Fruit fly (Drosophila melanogaster) whole organism, embryonic: ENCODE results near the gene haf.

Source experiments
- Awh ChIP-seq: fragments of 200-800 bp; sonication (Bioruptor generic); IDR thresholded peaks from 2 replicates; pipeline ENCODE4, ENCODE4 v1.3.6; 2022; ENCODE audit warnings: missing biosample characterization, missing genetic modification characterization
- B-H2 ChIP-seq: fragments of 200-800 bp; sonication (Bioruptor generic); optimal IDR thresholded peaks from 2 replicates; lab custom pipeline; 2018; ENCODE audit warnings: missing biosample characterization, mild to moderate bottlenecking, missing genetic modification characterization
- Bdp1 ChIP-seq: fragments of 200-800 bp; sonication (Bioruptor generic); optimal IDR thresholded peaks from 3 replicates; lab custom pipeline; 2016; ENCODE audit warnings: missing biosample characterization, missing genetic modification characterization
- Blimp-1 ChIP-seq: fragments of 200-800 bp; sonication (Bioruptor generic); optimal IDR thresholded peaks from 3 replicates; lab custom pipeline; 2018; ENCODE audit warnings: missing biosample characterization, missing genetic modification characterization, mild to moderate bottlenecking, moderate library complexity, missing genetic modification reagents
- CG11723 ChIP-seq: fragments of 200-800 bp; sonication (Bioruptor generic); optimal IDR thresholded peaks from 2 replicates; lab custom pipeline; 2017; ENCODE audit warnings: missing biosample characterization, mild to moderate bottlenecking, missing genetic modification characterization
- CG13424 ChIP-seq: fragments of 200-800 bp; sonication (Bioruptor generic); optimal IDR thresholded peaks from 2 replicates; lab custom pipeline; 2019; ENCODE audit warnings: missing biosample characterization, mild to moderate bottlenecking, missing genetic modification characterization, moderate library complexity
- CG14050 ChIP-seq: fragments of 200-800 bp; sonication (Bioruptor generic); IDR thresholded peaks from 3 replicates; pipeline ENCODE4 v1.3.6; 2022; ENCODE audit warnings: missing biosample characterization, missing genetic modification characterization
- CG2116 ChIP-seq: fragments of 200-800 bp; sonication (Bioruptor generic); optimal IDR thresholded peaks from 3 replicates; lab custom pipeline; 2018; ENCODE audit warnings: missing biosample characterization, mild to moderate bottlenecking, missing genetic modification characterization
- CG2120 ChIP-seq: fragments of 200-800 bp; sonication (Bioruptor generic); optimal IDR thresholded peaks from 3 replicates; lab custom pipeline; 2016; ENCODE audit warnings: missing biosample characterization, missing genetic modification characterization
- CG2875 ChIP-seq: fragments of 200-800 bp; sonication (Bioruptor generic); optimal IDR thresholded peaks from 2 replicates; lab custom pipeline; 2017; ENCODE audit warnings: missing biosample characterization, mild to moderate bottlenecking, missing genetic modification characterization, missing genetic modification reagents
- CG34422 ChIP-seq: fragments of 200-800 bp; sonication (Bioruptor generic); IDR thresholded peaks from 3 replicates; pipeline ENCODE4 v1.3.6; 2022; ENCODE audit warnings: missing biosample characterization, missing genetic modification characterization
- CG7745 ChIP-seq: fragments of 200-800 bp; sonication (Bioruptor generic); optimal IDR thresholded peaks from 2 replicates; lab custom pipeline; 2018; ENCODE audit warnings: missing biosample characterization, mild to moderate bottlenecking, missing genetic modification characterization, moderate library complexity
- CG7963 ChIP-seq: fragments of 200-800 bp; sonication (Bioruptor generic); IDR thresholded peaks from 3 replicates; pipeline ENCODE4 v1.3.6; 2022; ENCODE audit warnings: missing biosample characterization, missing genetic modification characterization; ENCODE audit not compliant: partially characterized antibody
- CG8765 ChIP-seq: fragments of 200-800 bp; sonication (Bioruptor generic); IDR thresholded peaks from 2 replicates; pipeline ENCODE4 v1.3.6; 2022; ENCODE audit warnings: missing biosample characterization, missing genetic modification characterization
- Chrac-16 ChIP-seq: fragments of 200-800 bp; sonication (Bioruptor generic); optimal IDR thresholded peaks from 3 replicates; lab custom pipeline; 2016; ENCODE audit warnings: missing biosample characterization, missing genetic modification characterization
- Deaf1 ChIP-seq: fragments of 200-800 bp; optimal IDR thresholded peaks from 3 replicates; lab custom pipeline; 2019; ENCODE audit warnings: missing biosample characterization, mild to moderate bottlenecking, missing genetic modification characterization, moderate library complexity
- Dek ChIP-seq: fragments of 200-800 bp; sonication (Bioruptor generic); optimal IDR thresholded peaks from 3 replicates; lab custom pipeline; 2019; ENCODE audit warnings: missing biosample characterization, mild to moderate bottlenecking, missing genetic modification characterization, moderate library complexity
- Dll ChIP-seq: fragments of 200-800 bp; sonication (Bioruptor generic); IDR thresholded peaks from 4 replicates; pipeline ENCODE4 v1.3.6; 2022; ENCODE audit warnings: missing biosample characterization, missing genetic modification characterization; ENCODE audit not compliant: partially characterized antibody
- Dp ChIP-seq: fragments of 200-800 bp; sonication (Bioruptor generic); optimal IDR thresholded peaks from 2 replicates; lab custom pipeline; 2018; ENCODE audit warnings: missing biosample characterization, mild to moderate bottlenecking, missing genetic modification characterization, moderate library complexity
- Eip74EF ChIP-seq, 2 experiments: fragments of 200-800 bp in 1 of 2; fragments of >200 bp in 1 of 2; sonication (Bioruptor generic) in 1 of 2; optimal IDR thresholded peaks; 2 replicates each; lab custom pipeline; 2017 to 2019; ENCODE audit warnings: missing biosample characterization in 2 of 2, missing genetic modification characterization in 2 of 2, mild to moderate bottlenecking in 1 of 2, moderate library complexity in 1 of 2
- Ets65A ChIP-seq: fragments of 200-800 bp; sonication (Bioruptor generic); peaks from one replicate; lab custom pipeline; 2016; ENCODE audit warnings: missing biosample characterization, missing genetic modification characterization
- Gsc ChIP-seq: fragments of 200-800 bp; sonication (Bioruptor generic); IDR thresholded peaks from 2 replicates; pipeline ENCODE4 v1.3.6; 2022; ENCODE audit warnings: missing biosample characterization, missing genetic modification characterization
- Hand ChIP-seq: fragments of 200-800 bp; sonication (Bioruptor generic); optimal IDR thresholded peaks from 2 replicates; lab custom pipeline; 2017; ENCODE audit warnings: mild to moderate bottlenecking, missing biosample characterization, missing genetic modification reagents, missing genetic modification characterization
- Hr51 ChIP-seq, 2 experiments: fragments of 200-800 bp; sonication (Bioruptor generic); optimal IDR thresholded peaks; 2 replicates in 1 of 2; 3 replicates in 1 of 2; lab custom pipeline; 2016 to 2018; ENCODE audit warnings: missing biosample characterization in 2 of 2, missing genetic modification characterization in 2 of 2, mild to moderate bottlenecking in 1 of 2, moderate library complexity in 1 of 2
- MTF-1 ChIP-seq: fragments of 200-800 bp; sonication (Bioruptor generic); optimal IDR thresholded peaks from 2 replicates; lab custom pipeline; 2018; ENCODE audit warnings: missing biosample characterization, mild to moderate bottlenecking, missing genetic modification characterization, borderline replicate concordance
- Scr ChIP-seq: fragments of 200-800 bp; sonication (Bioruptor generic); IDR thresholded peaks from 2 replicates; pipeline ENCODE4 v1.3.6; 2022; ENCODE audit warnings: missing biosample characterization, missing genetic modification characterization; ENCODE audit not compliant: partially characterized antibody
- Spps ChIP-seq: fragments of 200-800 bp; sonication (Bioruptor generic); optimal IDR thresholded peaks from 2 replicates; lab custom pipeline; 2018; ENCODE audit warnings: missing biosample characterization, mild to moderate bottlenecking, missing genetic modification characterization
- Stat92E ChIP-seq, 3 experiments: fragments of >200 bp in 2 of 3; fragments of 200-800 bp in 1 of 3; sonication (Bioruptor generic) in 1 of 3; optimal IDR thresholded peaks; 2 replicates each; lab custom pipeline; 2017 to 2019; ENCODE audit warnings: missing biosample characterization in 3 of 3, missing genetic modification characterization in 3 of 3, mild to moderate bottlenecking in 1 of 3, moderate library complexity in 1 of 3
- abd-A ChIP-seq: fragments of 200-800 bp; sonication (Bioruptor generic); optimal IDR thresholded peaks from 3 replicates; lab custom pipeline; 2019; ENCODE audit warnings: missing biosample characterization, mild to moderate bottlenecking, missing genetic modification characterization, moderate library complexity
- bsh ChIP-seq, 2 experiments: fragments of 200-800 bp; sonication (Bioruptor generic); optimal IDR thresholded peaks; 2 replicates each; lab custom pipeline; 2017 to 2018; ENCODE audit warnings: mild to moderate bottlenecking in 2 of 2, missing biosample characterization in 2 of 2, missing genetic modification characterization in 2 of 2, moderate library complexity in 1 of 2
- cas ChIP-seq: fragments of 200-800 bp; sonication (Bioruptor generic); IDR thresholded peaks from 2 replicates; pipeline ENCODE4 v1.3.6; 2022; ENCODE audit warnings: missing biosample characterization, missing genetic modification characterization
- chif ChIP-seq, 2 experiments: fragments of 200-800 bp; sonication (Bioruptor generic); optimal IDR thresholded peaks; 3 replicates each; lab custom pipeline; 2016; ENCODE audit warnings: missing biosample characterization in 2 of 2, missing genetic modification characterization in 2 of 2
- dan ChIP-seq: fragments of 200-800 bp; sonication (Bioruptor generic); IDR thresholded peaks from 2 replicates; pipeline ENCODE4 v1.3.6; 2022; ENCODE audit warnings: missing biosample characterization, missing genetic modification characterization
- disco-r ChIP-seq: fragments of 200-800 bp; sonication (Bioruptor generic); optimal IDR thresholded peaks from 2 replicates; lab custom pipeline; 2016; ENCODE audit warnings: missing biosample characterization, missing genetic modification characterization
- dmrt11E ChIP-seq: fragments of 200-800 bp; sonication (Bioruptor generic); optimal IDR thresholded peaks from 3 replicates; lab custom pipeline; 2018; ENCODE audit warnings: missing biosample characterization, mild to moderate bottlenecking, missing genetic modification characterization, moderate library complexity
- en ChIP-seq: fragments of 200-800 bp; sonication (Bioruptor generic); optimal IDR thresholded peaks from 2 replicates; lab custom pipeline; 2016; ENCODE audit warnings: missing biosample characterization, missing genetic modification characterization
- esg ChIP-seq: fragments of 200-800 bp; sonication (Bioruptor generic); conservative IDR thresholded peaks from 2 replicates; pipeline ENCODE4 v1.3.6; 2022; ENCODE audit warnings: missing biosample characterization, missing genetic modification characterization
- eyg ChIP-seq: fragments of 200-800 bp; sonication (Bioruptor generic); optimal IDR thresholded peaks from 3 replicates; lab custom pipeline; 2016; ENCODE audit warnings: missing biosample characterization, missing genetic modification characterization
- fru ChIP-seq: fragments of >200 bp; optimal IDR thresholded peaks from 2 replicates; lab custom pipeline; 2017
- fu2 ChIP-seq: fragments of 200-800 bp; sonication (Bioruptor generic); optimal IDR thresholded peaks from 2 replicates; lab custom pipeline; 2016; ENCODE audit warnings: missing biosample characterization, missing genetic modification characterization
- ham ChIP-seq: fragments of 200-800 bp; sonication (Bioruptor generic); IDR thresholded peaks from 2 replicates; pipeline ENCODE4 v1.3.6; 2022; ENCODE audit warnings: missing biosample characterization, missing genetic modification characterization
- hkb ChIP-seq, 2 experiments: fragments of 200-800 bp in 1 of 2; fragments of >200 bp in 1 of 2; sonication (Bioruptor generic) in 1 of 2; IDR thresholded peaks in 1 of 2; optimal IDR thresholded peaks in 1 of 2; 2 replicates each; pipeline versions ENCODE4 v1.3.6 to Lab custom; 2017 to 2022; ENCODE audit warnings: missing biosample characterization in 1 of 2, missing genetic modification characterization in 1 of 2
- lab ChIP-seq: fragments of 200-800 bp; sonication (Bioruptor generic); optimal IDR thresholded peaks from 3 replicates; lab custom pipeline; 2017; ENCODE audit warnings: missing biosample characterization, missing genetic modification characterization, mild to moderate bottlenecking, moderate library complexity, missing genetic modification reagents
- ranshi ChIP-seq: fragments of 200-800 bp; sonication (Bioruptor generic); IDR thresholded peaks from 2 replicates; pipeline ENCODE4 v1.3.6; 2022; ENCODE audit warnings: missing biosample characterization, missing genetic modification characterization
- run ChIP-seq: fragments of 200-800 bp; sonication (Bioruptor generic); optimal IDR thresholded peaks from 3 replicates; lab custom pipeline; 2018; ENCODE audit warnings: missing biosample characterization, mild to moderate bottlenecking, missing genetic modification characterization
- sd ChIP-seq: fragments of 200-800 bp; sonication (Bioruptor generic); optimal IDR thresholded peaks from 3 replicates; lab custom pipeline; 2018; ENCODE audit warnings: missing biosample characterization, mild to moderate bottlenecking, missing genetic modification characterization, moderate library complexity
- slp2 ChIP-seq: fragments of 200-800 bp; sonication (Bioruptor generic); optimal IDR thresholded peaks from 2 replicates; lab custom pipeline; 2016; ENCODE audit warnings: missing biosample characterization, missing genetic modification characterization
- sob ChIP-seq: fragments of 200-800 bp; sonication (Bioruptor generic); IDR thresholded peaks from 2 replicates; pipeline ENCODE4 v1.3.6; 2022; ENCODE audit warnings: missing biosample characterization, missing genetic modification characterization
- ssp ChIP-seq: fragments of 200-800 bp; sonication (Bioruptor generic); IDR thresholded peaks from 2 replicates; pipeline ENCODE4 v1.3.6; 2022; ENCODE audit warnings: missing biosample characterization, missing genetic modification characterization
- vvl ChIP-seq: fragments of 200-800 bp; sonication (Bioruptor generic); IDR thresholded peaks from 2 replicates; pipeline ENCODE4 v1.3.6; 2022; ENCODE audit warnings: missing biosample characterization, missing genetic modification characterization

haf gene

dm6 chr2L:1655858-1656257 lies 100.9 kb downstream of the haf start (continued):
- no peak for TF ChIP-seq CG2116 (GFP tag; lab: Kevin White, UChicago)
- no peak for TF ChIP-seq CG7745 (tag; lab: Kevin White, UChicago)
- peak; percentile 50 for TF ChIP-seq CG2120 (GFP tag; lab: Kevin White, UChicago)
- peak; percentile 34 for TF ChIP-seq Chrac-16 (GFP tag; lab: Kevin White, UChicago)
- TF ChIP-seq vvl (GFP tag; lab: Robert Waterston, UW): peak; percentile 71
- TF ChIP-seq run (tag; lab: Kevin White, UChicago): no peak
- no peak for TF ChIP-seq Bdp1
- no peak for TF ChIP-seq Spps
- TF ChIP-seq hkb (optimal IDR thresholded peaks at IDR 0.05; lab: Kevin White, UChicago): no peak
- peak; percentile 62 for TF ChIP-seq hkb (GFP tag; IDR thresholded peaks at IDR 0.05; lab: Robert Waterston, UW)
- no peak for TF ChIP-seq Stat92E (GFP tag; optimal IDR thresholded peaks at IDR 0.05; lab: Kevin White, UChicago)
- TF ChIP-seq Scr: no peak
- TF ChIP-seq Awh (GFP tag; lab: Robert Waterston, UW): no peak
- no peak for TF ChIP-seq fu2 (GFP tag; lab: Kevin White, UChicago)
- peak; percentile 41; the same call in 1 of the 2 replicates for TF ChIP-seq esg (GFP tag; lab: Robert Waterston, UW)
- peak in 1 of 2 experiments; percentile 53 for TF ChIP-seq Hr51 (GFP tag; optimal IDR thresholded peaks at IDR 0.05; lab: Kevin White, UChicago)
- TF ChIP-seq Deaf1 (tag; lab: Kevin White, UChicago): no peak
- no peak for TF ChIP-seq eyg (GFP tag; lab: Kevin White, UChicago)
- TF ChIP-seq MTF-1: no peak
- peak in 1 of 2 experiments; percentile 31 for TF ChIP-seq chif (GFP tag; optimal IDR thresholded peaks at IDR 0.05; lab: Kevin White, UChicago)
- peak; percentile 11; the same call in 1 of the 3 replicates for TF ChIP-seq CG14050 (GFP tag; lab: Robert Waterston, UW)
- no peak for TF ChIP-seq CG8765 (GFP tag; lab: Robert Waterston, UW)
- no peak for TF ChIP-seq disco-r (GFP tag; lab: Kevin White, UChicago)
- 0 out of 3 replicates have a peak, but pooled peaks have one; percentile 21 for TF ChIP-seq CG34422 (GFP tag; lab: Robert Waterston, UW)
- no peak for TF ChIP-seq dmrt11E (tag; lab: Kevin White, UChicago)
- peak; percentile 53 for TF ChIP-seq Ets65A (GFP tag; lab: Kevin White, UChicago)
- TF ChIP-seq CG11723 (GFP tag; lab: Kevin White, UChicago): no peak
- peak; percentile 33 for TF ChIP-seq CG13424 (tag; lab: Kevin White, UChicago)
- no peak for TF ChIP-seq CG2875 (GFP tag; lab: Kevin White, UChicago)
- no peak for TF ChIP-seq cas (GFP tag; lab: Robert Waterston, UW)
- TF ChIP-seq sob (GFP tag; lab: Robert Waterston, UW): 0 out of 2 replicates have a peak, but pooled peaks have one; percentile 25
- no peak for TF ChIP-seq Hand
- TF ChIP-seq ham (GFP tag; lab: Robert Waterston, UW): no peak
- no peak for TF ChIP-seq Blimp-1 (GFP tag; lab: Kevin White, UChicago)
- no peak for TF ChIP-seq slp2 (GFP tag; lab: Kevin White, UChicago)
- no peak for TF ChIP-seq dan (GFP tag; lab: Robert Waterston, UW)
- no peak for TF ChIP-seq en
- no peak for TF ChIP-seq ssp (GFP tag; lab: Robert Waterston, UW)
- no peak for TF ChIP-seq sd
- TF ChIP-seq abd-A (tag; lab: Kevin White, UChicago): no peak
- no peak for TF ChIP-seq fru
- TF ChIP-seq Gsc (GFP tag; lab: Robert Waterston, UW): no peak
- TF ChIP-seq lab: peak; percentile 26
- TF ChIP-seq Dll: no peak
- TF ChIP-seq Eip74EF (GFP tag; optimal IDR thresholded peaks at IDR 0.05; lab: Kevin White, UChicago): no peak
- TF ChIP-seq ranshi (GFP tag; lab: Robert Waterston, UW): peak; percentile 59; the same call in 1 of the 2 replicates
- no peak for TF ChIP-seq Dek
- TF ChIP-seq CG7963 (GFP tag; lab: Robert Waterston, UW): no peak
- TF ChIP-seq B-H2 (GFP tag; lab: Kevin White, UChicago): no peak
- peak in 1 of 2 experiments; percentile 40 for TF ChIP-seq bsh (GFP tag; optimal IDR thresholded peaks at IDR 0.05; lab: Kevin White, UChicago)
- TF ChIP-seq Dp (GFP tag; lab: Kevin White, UChicago): no peak
